Worm (Caenorhabditis elegans) whole organism, early embryonic: Measurements from ENCODE around the gene exos-4.1.

ENCODE experiments used
- B0310.2 ChIP-seq: sonication (generic microtip); optimal IDR thresholded peaks from 2 replicates; lab custom pipeline; 2016; ENCODE audit warnings: mild to moderate bottlenecking, missing genetic modification characterization, missing compliant biosample characterization
- F13C5.2 ChIP-seq: sonication (generic microtip); optimal IDR thresholded peaks from 2 replicates; lab custom pipeline; 2017; ENCODE audit warnings: mild to moderate bottlenecking, missing genetic modification characterization, inconsistent platforms, missing compliant biosample characterization
- ama-1 ChIP-seq: fragments of 150-350 bp; optimal IDR thresholded peaks from 2 replicates; lab custom pipeline; 2014
- ets-7 ChIP-seq: sonication (generic microtip); optimal IDR thresholded peaks from 2 replicates; lab custom pipeline; 2016; ENCODE audit warnings: missing genotype, missing genetic modification characterization, missing compliant biosample characterization
- flt-1 ChIP-seq: fragments of 200-800 bp; sonication (Bioruptor generic); IDR thresholded peaks from 2 replicates; pipeline ENCODE4 v1.3.6; 2022; ENCODE audit warnings: missing genetic modification characterization, missing compliant biosample characterization
- hmg-4 ChIP-seq: fragments of 200-800 bp; sonication (Bioruptor generic); optimal IDR thresholded peaks from 2 replicates; lab custom pipeline; 2018; ENCODE audit warnings: mild to moderate bottlenecking, missing genetic modification characterization, missing compliant biosample characterization
- hnd-1 ChIP-seq: sonication (generic microtip); optimal IDR thresholded peaks from 2 replicates; lab custom pipeline; 2016; ENCODE audit warnings: missing genetic modification characterization, missing compliant biosample characterization
- pes-1 ChIP-seq: fragments of 200-800 bp; sonication (Bioruptor generic); IDR thresholded peaks from 2 replicates; pipeline ENCODE4 v1.3.6; 2022; ENCODE audit warnings: missing genetic modification reagents, missing genetic modification characterization, missing compliant biosample characterization
- scrt-1 ChIP-seq: fragments of 200-800 bp; sonication (Bioruptor generic); IDR thresholded peaks from 2 replicates; pipeline ENCODE4 v1.3.6; 2022; ENCODE audit warnings: missing genetic modification characterization, missing compliant biosample characterization
- tbx-11 ChIP-seq: fragments of 200-800 bp; sonication (Bioruptor generic); IDR thresholded peaks from 2 replicates; pipeline ENCODE4 v1.3.6; 2022; ENCODE audit warnings: missing genetic modification characterization, missing compliant biosample characterization
- tra-4 ChIP-seq: sonication (generic microtip); optimal IDR thresholded peaks from 2 replicates; lab custom pipeline; 2017; ENCODE audit warnings: missing genetic modification characterization, missing compliant biosample characterization

ce11 chrIV:13100415-13100814 lies 1.6 kb downstream of the exos-4.1 start, which contains the start of gene fask-1:
- no peak for TF ChIP-seq hnd-1
- TF ChIP-seq hmg-4, result no peak
- no peak for TF ChIP-seq B0310.2 (tag; lab: Kevin White, UChicago)
- no peak for TF ChIP-seq ama-1 (lab: Kevin White, UChicago)
- no peak for TF ChIP-seq pes-1 (GFP tag; lab: Robert Waterston, UW)
- no peak for TF ChIP-seq F13C5.2 (tag; lab: Kevin White, UChicago)
- no peak for TF ChIP-seq tra-4 (tag; lab: Kevin White, UChicago)
- TF ChIP-seq scrt-1 (GFP tag; lab: Robert Waterston, UW), result no peak
- no peak for TF ChIP-seq flt-1 (GFP tag; lab: Robert Waterston, UW)
- TF ChIP-seq tbx-11, result no peak
- no peak for TF ChIP-seq ets-7 (tag; lab: Kevin White, UChicago)
